Worm (Caenorhabditis elegans) whole organism, L4/young adult: ENCODE data around the gene degl-1.

Source experiments
- W03F9.2 ChIP-seq: fragments of 150-350 bp; optimal IDR thresholded peaks from 2 replicates; lab custom pipeline; 2014; ENCODE audit warnings: missing biosample characterization, missing genetic modification characterization
- dao-5 ChIP-seq: sonication (generic microtip); optimal IDR thresholded peaks from 2 replicates; lab custom pipeline; 2016; ENCODE audit warnings: missing genotype, missing genetic modification characterization, moderate library complexity, missing compliant biosample characterization
- him-1 ChIP-seq: sonication (generic microtip); optimal IDR thresholded peaks from 2 replicates; lab custom pipeline; 2016; ENCODE audit warnings: missing genotype, missing genetic modification reagents, missing genetic modification characterization, missing compliant biosample characterization

DNA sequence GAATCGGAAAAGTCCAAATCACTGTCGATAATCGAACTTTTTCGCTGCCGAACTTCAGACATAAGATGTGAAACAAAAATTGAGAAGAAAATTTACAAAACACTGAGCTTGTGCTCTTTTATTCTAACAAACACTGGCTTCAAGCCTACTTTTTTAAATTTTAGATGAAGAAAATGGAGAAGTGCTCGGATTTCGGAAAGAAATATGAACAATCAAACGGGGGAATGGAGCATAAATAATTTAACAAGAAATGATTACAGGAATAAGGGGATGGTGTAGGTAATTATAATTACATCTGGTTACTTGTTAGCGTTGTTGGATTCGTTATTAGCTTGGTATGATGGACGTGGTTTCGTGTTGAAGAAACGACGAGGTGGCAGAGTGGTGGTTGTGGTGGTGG lies at the start of gene degl-1:
- TF ChIP-seq him-1 (tag; lab: Kevin White, UChicago) (no peak), dao-5 (tag; lab: Kevin White, UChicago) (no peak), W03F9.2 (tag; lab: Kevin White, UChicago) (no peak)
